Worm (Caenorhabditis elegans) whole organism, L2 larva: Measurements from ENCODE around the gene ccz-1.

Experiments used
- F13H6.1 ChIP-seq: sonication (generic microtip); optimal IDR thresholded peaks from 2 replicates; lab custom pipeline; 2016; ENCODE audit warnings: missing genetic modification characterization, missing compliant biosample characterization
- Y55F3AM.14 ChIP-seq: fragments of 200-800 bp; sonication (Bioruptor generic); optimal IDR thresholded peaks from 2 replicates; lab custom pipeline; 2018; ENCODE audit warnings: mild to moderate bottlenecking, missing genetic modification characterization, missing compliant biosample characterization
- ZK546.5 ChIP-seq: sonication (generic microtip); optimal IDR thresholded peaks from 2 replicates; lab custom pipeline; 2017; ENCODE audit warnings: missing biosample characterization, missing genetic modification characterization
- aly-2 ChIP-seq: fragments of 150-350 bp; optimal IDR thresholded peaks from 2 replicates; lab custom pipeline; 2014; ENCODE audit warnings: missing biosample characterization, missing genetic modification characterization
- ama-1 ChIP-seq: fragments of 150-350 bp; optimal IDR thresholded peaks from 2 replicates; lab custom pipeline; 2018; ENCODE audit warnings: inconsistent platforms
- blmp-1 ChIP-seq: sonication (generic microtip); optimal IDR thresholded peaks from 2 replicates; lab custom pipeline; 2017; ENCODE audit warnings: missing genetic modification characterization, mild to moderate bottlenecking, missing compliant biosample characterization, antibody characterized with exemption, moderate library complexity; ENCODE audit not compliant: insufficient read depth
- ceh-82 ChIP-seq: fragments of 150-350 bp; optimal IDR thresholded peaks from 2 replicates; lab custom pipeline; 2014; ENCODE audit warnings: missing biosample characterization, missing genetic modification characterization
- crh-2 ChIP-seq: sonication (generic microtip); optimal IDR thresholded peaks from 2 replicates; lab custom pipeline; 2017; ENCODE audit warnings: missing biosample characterization, missing genetic modification characterization
- dmd-4 ChIP-seq: sonication (generic microtip); optimal IDR thresholded peaks from 2 replicates; lab custom pipeline; 2017; ENCODE audit warnings: missing biosample characterization, missing genetic modification characterization
- egl-27 ChIP-seq: sonication (generic microtip); optimal IDR thresholded peaks from 3 replicates; lab custom pipeline; 2017; ENCODE audit warnings: missing biosample characterization, missing genetic modification reagents, missing genetic modification characterization
- elt-3 ChIP-seq: sonication (generic microtip); optimal IDR thresholded peaks from 2 replicates; lab custom pipeline; 2017; ENCODE audit warnings: missing biosample characterization, missing genetic modification characterization
- fos-1 ChIP-seq: fragments of 150-350 bp; optimal IDR thresholded peaks from 2 replicates; lab custom pipeline; 2014; ENCODE audit warnings: missing biosample characterization, missing genetic modification characterization
- lin-11 ChIP-seq: fragments of 150-350 bp; sonication (generic microtip); optimal IDR thresholded peaks from 2 replicates; lab custom pipeline; 2014; ENCODE audit warnings: missing biosample characterization, missing genetic modification characterization, inconsistent platforms, mixed read lengths
- lin-13 ChIP-seq: fragments of 150-350 bp; optimal IDR thresholded peaks from 2 replicates; lab custom pipeline; 2014; ENCODE audit warnings: missing biosample characterization, missing genetic modification reagents, missing genetic modification characterization
- mab-5 ChIP-seq: fragments of 150-350 bp; optimal IDR thresholded peaks from 2 replicates; lab custom pipeline; 2014; ENCODE audit warnings: missing biosample characterization, missing genetic modification characterization
- mbf-1 ChIP-seq: sonication (generic microtip); optimal IDR thresholded peaks from 2 replicates; lab custom pipeline; 2017; ENCODE audit warnings: missing biosample characterization, missing genetic modification characterization
- nhr-10 ChIP-seq: sonication (generic microtip); optimal IDR thresholded peaks from 2 replicates; lab custom pipeline; 2017; ENCODE audit warnings: missing biosample characterization, missing genetic modification characterization
- nhr-11 ChIP-seq: fragments of 150-350 bp; optimal IDR thresholded peaks from 2 replicates; lab custom pipeline; 2014; ENCODE audit warnings: missing biosample characterization, missing genetic modification characterization
- nhr-12 ChIP-seq: fragments of 150-350 bp; optimal IDR thresholded peaks from 2 replicates; lab custom pipeline; 2014; ENCODE audit warnings: missing biosample characterization, missing genetic modification characterization
- nhr-23 ChIP-seq: fragments of 150-350 bp; optimal IDR thresholded peaks from 2 replicates; lab custom pipeline; 2014; ENCODE audit warnings: missing biosample characterization, missing genetic modification reagents, missing genetic modification characterization
- nhr-237 ChIP-seq: fragments of 150-350 bp; optimal IDR thresholded peaks from 2 replicates; lab custom pipeline; 2014; ENCODE audit warnings: missing biosample characterization, missing genetic modification characterization
- nhr-25 ChIP-seq: fragments of 150-350 bp; sonication (generic microtip); optimal IDR thresholded peaks from 3 replicates; lab custom pipeline; 2014; ENCODE audit warnings: missing biosample characterization, missing genetic modification characterization
- nhr-6 ChIP-seq: fragments of 150-350 bp; optimal IDR thresholded peaks from 2 replicates; lab custom pipeline; 2014; ENCODE audit warnings: missing biosample characterization, missing genetic modification characterization
- nhr-77 ChIP-seq: fragments of 150-350 bp; optimal IDR thresholded peaks from 2 replicates; lab custom pipeline; 2014; ENCODE audit warnings: missing biosample characterization, missing genetic modification characterization
- sem-4 ChIP-seq: fragments of 150-350 bp; optimal IDR thresholded peaks from 2 replicates; lab custom pipeline; 2014; ENCODE audit warnings: missing biosample characterization, missing genetic modification reagents, missing genetic modification characterization
- skn-1 ChIP-seq: sonication (generic microtip); optimal IDR thresholded peaks from 2 replicates; lab custom pipeline; 2017; ENCODE audit warnings: missing biosample characterization, missing genetic modification characterization
- sma-3 ChIP-seq: sonication (generic microtip); optimal IDR thresholded peaks from 2 replicates; lab custom pipeline; 2016; ENCODE audit warnings: missing genetic modification reagents, missing genetic modification characterization, missing compliant biosample characterization
- sma-9 ChIP-seq, 2 experiments: fragments of 150-350 bp in 1 of 2; sonication (generic microtip) in 1 of 2; optimal IDR thresholded peaks; 2 replicates each; lab custom pipeline; 2014 to 2016; ENCODE audit warnings: missing genetic modification characterization in 2 of 2, mild to moderate bottlenecking in 1 of 2, missing biosample characterization in 1 of 2, missing compliant biosample characterization in 1 of 2, missing genetic modification reagents in 1 of 2, moderate library complexity in 1 of 2
- unc-39 ChIP-seq: fragments of 150-350 bp; optimal IDR thresholded peaks from 2 replicates; lab custom pipeline; 2014; ENCODE audit warnings: missing biosample characterization, missing genetic modification characterization
- unc-55 ChIP-seq: fragments of 150-350 bp; sonication (generic microtip); optimal IDR thresholded peaks from 3 replicates; lab custom pipeline; 2014; ENCODE audit warnings: missing biosample characterization, missing genetic modification reagents, missing genetic modification characterization
- ztf-1 ChIP-seq: fragments of 200-800 bp; sonication (Bioruptor generic); conservative IDR thresholded peaks from 2 replicates; pipeline ENCODE4 v1.3.6; 2022; ENCODE audit warnings: missing genetic modification characterization, missing compliant biosample characterization
- ztf-4 ChIP-seq: fragments of 150-350 bp; optimal IDR thresholded peaks from 2 replicates; lab custom pipeline; 2014; ENCODE audit warnings: missing biosample characterization, missing genetic modification characterization

ccz-1 gene

ce11 chrV:13636411-13636810 lies 42.3 kb upstream of the ccz-1 start:
- no peak for TF ChIP-seq ztf-1 (GFP tag; lab: Robert Waterston, UW)
- no peak for TF ChIP-seq nhr-23
- no peak for TF ChIP-seq lin-13 (GFP tag; lab: Kevin White, UChicago)
- no peak for TF ChIP-seq nhr-12
- TF ChIP-seq egl-27 (tag; lab: Kevin White, UChicago) = no peak
- no peak for TF ChIP-seq skn-1 (tag; lab: Kevin White, UChicago)
- TF ChIP-seq elt-3 (tag; lab: Kevin White, UChicago) = no peak
- no peak for TF ChIP-seq mbf-1 (tag; lab: Kevin White, UChicago)
- no peak for TF ChIP-seq lin-11 (tag; lab: Kevin White, UChicago)
- TF ChIP-seq unc-55 (GFP tag; lab: Kevin White, UChicago) = no peak
- TF ChIP-seq sem-4 = no peak

DNA sequence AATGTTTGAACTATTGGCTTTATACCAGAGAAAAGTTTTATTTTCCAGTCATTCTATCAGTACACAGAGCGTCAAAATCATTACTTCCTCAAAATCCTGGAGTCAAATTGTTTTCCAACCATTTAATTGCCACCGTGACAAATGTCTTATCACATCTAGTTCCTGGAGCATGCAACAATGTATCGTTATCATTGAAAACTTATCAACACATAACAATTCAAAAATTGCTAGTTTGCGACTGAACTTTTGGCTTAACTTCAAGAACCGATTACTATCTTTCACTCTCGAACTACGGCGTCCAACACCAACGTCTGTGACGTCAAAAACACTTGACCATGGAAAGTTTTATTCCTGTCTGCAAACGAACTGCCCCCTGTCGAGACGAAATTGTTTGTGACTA lies 40.6 kb upstream of the ccz-1 start:
- peak; percentile 53 for TF ChIP-seq sma-9 (GFP tag; optimal IDR thresholded peaks at IDR 0.05; lab: Kevin White, UChicago)
- no peak for TF ChIP-seq sma-9 (tag; optimal IDR thresholded peaks at IDR 0.05; lab: Kevin White, UChicago)
- TF ChIP-seq fos-1 (tag; lab: Kevin White, UChicago) = peak; percentile 79
- TF ChIP-seq crh-2 (tag; lab: Kevin White, UChicago) = peak; percentile 37
- no peak for TF ChIP-seq F13H6.1 (tag; lab: Kevin White, UChicago)
- no peak for TF ChIP-seq nhr-10 (tag; lab: Kevin White, UChicago)

DNA sequence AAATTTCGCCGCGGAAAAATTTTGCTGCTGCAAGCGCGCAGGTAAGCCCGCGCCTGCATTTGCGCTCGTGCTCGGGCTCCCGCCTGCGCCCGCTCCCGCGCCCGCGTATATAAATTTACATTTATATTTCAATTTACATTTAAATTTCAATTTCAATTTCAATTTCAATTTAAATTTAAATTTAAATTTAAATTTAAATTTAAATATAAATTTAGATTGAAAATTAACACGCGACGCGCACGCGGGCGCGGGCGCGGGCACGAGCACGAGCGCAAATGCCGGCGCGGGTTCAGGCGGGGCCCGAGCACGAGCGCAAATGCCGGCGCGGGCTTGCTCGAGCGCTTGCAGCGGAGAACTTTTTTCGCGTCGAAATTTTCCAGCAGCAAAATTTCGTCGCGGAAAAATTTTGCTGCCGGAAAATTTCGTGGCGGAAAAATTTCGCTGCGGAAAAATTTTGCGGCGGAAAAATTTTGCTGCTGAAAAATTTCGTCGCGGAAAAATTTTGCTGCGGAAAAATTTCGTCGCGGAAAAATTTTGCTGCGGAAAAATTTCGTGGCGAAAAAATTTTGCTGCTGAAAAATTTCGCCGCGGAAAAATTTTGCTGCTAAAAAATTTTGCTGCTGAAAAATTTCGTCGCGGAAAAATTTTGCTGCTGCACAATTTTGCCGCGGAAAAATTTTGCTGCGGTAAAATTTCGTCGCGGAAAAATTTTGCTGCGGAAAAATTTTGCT lies 32.7 kb upstream of the ccz-1 start:
- no peak for TF ChIP-seq aly-2 (tag; lab: Kevin White, UChicago)
- TF ChIP-seq crh-2 (tag; lab: Kevin White, UChicago) = no peak
- TF ChIP-seq blmp-1 (tag; lab: Kevin White, UChicago) = no peak
- TF ChIP-seq ama-1 (lab: Kevin White, UChicago) = no peak
- TF ChIP-seq F13H6.1 (tag; lab: Kevin White, UChicago) = no peak
- TF ChIP-seq nhr-23 = no peak
- no peak for TF ChIP-seq nhr-11 (tag; lab: Kevin White, UChicago)
- no peak for TF ChIP-seq unc-39 (tag; lab: Kevin White, UChicago)
- no peak for TF ChIP-seq Y55F3AM.14 (GFP tag; lab: Kevin White, UChicago)
- no peak for TF ChIP-seq mbf-1 (tag; lab: Kevin White, UChicago)
- no peak for TF ChIP-seq dmd-4 (tag; lab: Kevin White, UChicago)
- TF ChIP-seq ZK546.5 (tag; lab: Kevin White, UChicago) = no peak
- TF ChIP-seq elt-3 (tag; lab: Kevin White, UChicago) = no peak
- TF ChIP-seq ztf-4 (tag; lab: Kevin White, UChicago) = no peak
- TF ChIP-seq lin-13 (GFP tag; lab: Kevin White, UChicago) = no peak
- no peak for TF ChIP-seq nhr-237
- TF ChIP-seq mab-5 (tag; lab: Kevin White, UChicago) = no peak
- no peak for TF ChIP-seq nhr-10 (tag; lab: Kevin White, UChicago)

DNA sequence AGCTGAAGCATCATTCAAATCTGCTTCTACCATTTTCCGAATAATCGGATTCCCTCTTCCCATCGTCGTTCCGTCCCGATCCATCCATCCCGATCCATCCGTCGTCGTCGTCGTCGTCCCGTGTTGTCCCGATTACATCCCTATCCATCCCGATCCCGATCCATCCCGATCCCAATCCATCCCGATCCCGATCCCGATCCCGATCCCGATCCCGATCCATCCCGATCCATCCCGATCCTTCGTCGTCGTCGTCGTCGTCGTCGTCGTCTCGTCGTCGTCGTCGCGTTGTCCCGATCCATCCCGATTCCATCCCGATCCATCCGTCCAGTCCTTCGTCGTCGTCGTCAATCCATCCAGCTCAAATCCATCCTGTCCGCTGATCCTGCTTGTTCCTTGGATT lies 31.5 kb upstream of the ccz-1 start:
- no peak for TF ChIP-seq ceh-82
- TF ChIP-seq sma-3 (GFP tag; lab: Kevin White, UChicago) = no peak
- TF ChIP-seq fos-1 (tag; lab: Kevin White, UChicago) = no peak
- no peak for TF ChIP-seq nhr-237

ce11 chrV:13647617-13648016 lies 31.1 kb upstream of the ccz-1 start:
- TF ChIP-seq mab-5 (tag; lab: Kevin White, UChicago) (no peak), unc-55 (GFP tag; lab: Kevin White, UChicago) (no peak), crh-2 (tag; lab: Kevin White, UChicago) (no peak), blmp-1 (tag; lab: Kevin White, UChicago) (no peak), nhr-6 (no peak), nhr-77 (no peak), skn-1 (tag; lab: Kevin White, UChicago) (no peak), ztf-4 (tag; lab: Kevin White, UChicago) (no peak), nhr-25 (tag; lab: Kevin White, UChicago) (no peak), egl-27 (tag; lab: Kevin White, UChicago) (no peak), nhr-12 (no peak), unc-39 (tag; lab: Kevin White, UChicago) (no peak), ztf-1 (GFP tag; lab: Robert Waterston, UW) (no peak), ceh-82 (no peak), elt-3 (tag; lab: Kevin White, UChicago) (no peak), nhr-10 (tag; lab: Kevin White, UChicago) (no peak), ZK546.5 (tag; lab: Kevin White, UChicago) (no peak)
